Fruit fly (Drosophila melanogaster) whole organism, embryonic: ENCODE results near the gene CG43055.

Source experiments
- Adf1 ChIP-seq: fragments of 200-800 bp; sonication (Bioruptor generic); IDR thresholded peaks from 2 replicates; pipeline ENCODE4 v1.3.6; 2022; ENCODE audit warnings: missing biosample characterization, missing genetic modification characterization
- Awh ChIP-seq: fragments of 200-800 bp; sonication (Bioruptor generic); IDR thresholded peaks from 2 replicates; pipeline ENCODE4, ENCODE4 v1.3.6; 2022; ENCODE audit warnings: missing biosample characterization, missing genetic modification characterization
- B-H1 ChIP-seq: fragments of 200-800 bp; sonication (Bioruptor generic); IDR thresholded peaks from 3 replicates; pipeline ENCODE4 v1.3.6; 2022; ENCODE audit warnings: missing biosample characterization, missing genetic modification characterization
- CG11560 ChIP-seq: fragments of 200-800 bp; sonication (Bioruptor generic); IDR thresholded peaks from 3 replicates; pipeline ENCODE4 v1.3.6; 2022; ENCODE audit warnings: missing biosample characterization, missing genetic modification characterization
- CG11696 ChIP-seq: fragments of 200-800 bp; sonication (Bioruptor generic); IDR thresholded peaks from 2 replicates; pipeline ENCODE4 v1.3.6; 2022; ENCODE audit warnings: missing biosample characterization, missing genetic modification characterization
- CG12236 ChIP-seq: fragments of 200-800 bp; sonication (Bioruptor generic); optimal IDR thresholded peaks from 2 replicates; lab custom pipeline; 2016; ENCODE audit warnings: missing biosample characterization, missing genetic modification characterization
- CG14050 ChIP-seq: fragments of 200-800 bp; sonication (Bioruptor generic); IDR thresholded peaks from 3 replicates; pipeline ENCODE4 v1.3.6; 2022; ENCODE audit warnings: missing biosample characterization, missing genetic modification characterization
- CG15479 ChIP-seq: fragments of 200-800 bp; sonication (Bioruptor generic); optimal IDR thresholded peaks from 3 replicates; lab custom pipeline; 2019; ENCODE audit warnings: missing biosample characterization, mild to moderate bottlenecking, missing genetic modification characterization, moderate library complexity
- CG17361 ChIP-seq: fragments of 200-800 bp; sonication (Bioruptor generic); IDR thresholded peaks from 3 replicates; pipeline ENCODE4 v1.3.6; 2022; ENCODE audit warnings: missing biosample characterization, missing genetic modification characterization
- CG1832 ChIP-seq: fragments of 200-800 bp; sonication (Bioruptor generic); optimal IDR thresholded peaks from 2 replicates; lab custom pipeline; 2017; ENCODE audit warnings: missing biosample characterization, mild to moderate bottlenecking, missing genetic modification characterization, inconsistent platforms
- CG18619 ChIP-seq: fragments of 200-800 bp; sonication (Bioruptor generic); optimal IDR thresholded peaks from 3 replicates; lab custom pipeline; 2017; ENCODE audit warnings: missing biosample characterization, mild to moderate bottlenecking, missing genetic modification characterization
- CG2678 ChIP-seq: fragments of 200-800 bp; sonication (Bioruptor generic); optimal IDR thresholded peaks from 3 replicates; lab custom pipeline; 2019; ENCODE audit warnings: missing biosample characterization, mild to moderate bottlenecking, missing genetic modification characterization, moderate library complexity
- CG32772 ChIP-seq: fragments of 200-800 bp; sonication (Bioruptor generic); IDR thresholded peaks from 2 replicates; pipeline ENCODE4 v1.3.6; 2022; ENCODE audit warnings: missing biosample characterization, missing genetic modification characterization
- CG7745 ChIP-seq: fragments of 200-800 bp; sonication (Bioruptor generic); optimal IDR thresholded peaks from 2 replicates; lab custom pipeline; 2018; ENCODE audit warnings: missing biosample characterization, mild to moderate bottlenecking, missing genetic modification characterization, moderate library complexity
- CG7963 ChIP-seq: fragments of 200-800 bp; sonication (Bioruptor generic); IDR thresholded peaks from 3 replicates; pipeline ENCODE4 v1.3.6; 2022; ENCODE audit warnings: missing biosample characterization, missing genetic modification characterization; ENCODE audit not compliant: partially characterized antibody
- CG8924 ChIP-seq: fragments of 200-800 bp; optimal IDR thresholded peaks from 3 replicates; lab custom pipeline; 2019; ENCODE audit warnings: missing biosample characterization, mild to moderate bottlenecking, missing genetic modification characterization, moderate library complexity
- CG9797 ChIP-seq: fragments of 200-800 bp; sonication (Bioruptor generic); optimal IDR thresholded peaks from 3 replicates; lab custom pipeline; 2018; ENCODE audit warnings: missing biosample characterization, mild to moderate bottlenecking, missing genetic modification characterization
- D ChIP-seq, 2 experiments: fragments of 200-800 bp in 1 of 2; fragments of >200 bp in 1 of 2; sonication (Bioruptor generic) in 1 of 2; optimal IDR thresholded peaks; 2 replicates in 1 of 2; 3 replicates in 1 of 2; lab custom pipeline; 2017; ENCODE audit warnings: mild to moderate bottlenecking in 1 of 2, missing biosample characterization in 1 of 2, missing genetic modification characterization in 1 of 2, missing genetic modification reagents in 1 of 2
- Dek ChIP-seq: fragments of 200-800 bp; sonication (Bioruptor generic); optimal IDR thresholded peaks from 3 replicates; lab custom pipeline; 2019; ENCODE audit warnings: missing biosample characterization, mild to moderate bottlenecking, missing genetic modification characterization, moderate library complexity
- Dll ChIP-seq: fragments of 200-800 bp; sonication (Bioruptor generic); IDR thresholded peaks from 4 replicates; pipeline ENCODE4 v1.3.6; 2022; ENCODE audit warnings: missing biosample characterization, missing genetic modification characterization; ENCODE audit not compliant: partially characterized antibody
- E2f1 ChIP-seq: fragments of 200-800 bp; sonication (Bioruptor generic); IDR thresholded peaks from 2 replicates; pipeline ENCODE4 v1.3.6; 2022; ENCODE audit warnings: missing biosample characterization, missing genetic modification characterization
- Elba2 ChIP-seq: fragments of 200-800 bp; sonication (Bioruptor generic); optimal IDR thresholded peaks from 3 replicates; lab custom pipeline; 2016; ENCODE audit warnings: missing biosample characterization, missing genetic modification characterization
- Kr ChIP-seq: fragments of 200-800 bp; sonication (Bioruptor generic); optimal IDR thresholded peaks from 2 replicates; lab custom pipeline; 2017; ENCODE audit warnings: missing biosample characterization, mild to moderate bottlenecking, missing genetic modification characterization
- NfI ChIP-seq: fragments of 200-800 bp; sonication (Bioruptor generic); optimal IDR thresholded peaks from 3 replicates; lab custom pipeline; 2018; ENCODE audit warnings: missing biosample characterization, mild to moderate bottlenecking, missing genetic modification characterization, moderate library complexity
- Rfx ChIP-seq: fragments of 200-800 bp; sonication (Bioruptor generic); IDR thresholded peaks from 2 replicates; pipeline ENCODE4 v1.3.6; 2022; ENCODE audit warnings: missing biosample characterization, missing genetic modification characterization
- Stat92E ChIP-seq, 3 experiments: fragments of >200 bp in 2 of 3; fragments of 200-800 bp in 1 of 3; sonication (Bioruptor generic) in 1 of 3; optimal IDR thresholded peaks; 2 replicates each; lab custom pipeline; 2017 to 2019; ENCODE audit warnings: missing biosample characterization in 3 of 3, missing genetic modification characterization in 3 of 3, mild to moderate bottlenecking in 1 of 3, moderate library complexity in 1 of 3
- ac ChIP-seq: fragments of 200-800 bp; sonication (Bioruptor generic); optimal IDR thresholded peaks from 3 replicates; lab custom pipeline; 2017; ENCODE audit warnings: missing biosample characterization, mild to moderate bottlenecking, missing genetic modification characterization
- cad ChIP-seq: fragments of >200 bp; optimal IDR thresholded peaks from 2 replicates; lab custom pipeline; 2017; ENCODE audit warnings: missing biosample characterization, missing genetic modification characterization
- crol ChIP-seq: fragments of 200-800 bp; sonication (Bioruptor generic); IDR thresholded peaks from 2 replicates; pipeline ENCODE4 v1.3.6; 2022; ENCODE audit warnings: missing biosample characterization, missing genetic modification characterization
- dm ChIP-seq: fragments of 200-800 bp; sonication (Bioruptor generic); optimal IDR thresholded peaks from 3 replicates; lab custom pipeline; 2016; ENCODE audit warnings: missing biosample characterization, missing genetic modification characterization
- nom ChIP-seq: fragments of 200-800 bp; sonication (Bioruptor generic); optimal IDR thresholded peaks from 2 replicates; lab custom pipeline; 2017; ENCODE audit warnings: missing biosample characterization, missing genetic modification characterization, mild to moderate bottlenecking, moderate library complexity, missing genetic modification reagents
- odd ChIP-seq: fragments of 200-800 bp; sonication (Bioruptor generic); optimal IDR thresholded peaks from 2 replicates; lab custom pipeline; 2017; ENCODE audit warnings: missing biosample characterization, mild to moderate bottlenecking, missing genetic modification characterization
- p53 ChIP-seq: fragments of 200-800 bp; sonication (Bioruptor generic); optimal IDR thresholded peaks from 2 replicates; lab custom pipeline; 2016; ENCODE audit warnings: missing biosample characterization, missing genetic modification characterization
- prd ChIP-seq, 3 experiments: fragments of >200 bp in 2 of 3; fragments of 200-800 bp in 1 of 3; sonication (Bioruptor generic) in 1 of 3; optimal IDR thresholded peaks in 2 of 3; IDR thresholded peaks in 1 of 3; 2 replicates in 2 of 3; 3 replicates in 1 of 3; pipeline versions ENCODE4 v1.3.6 to Lab custom; 2017 to 2022; ENCODE audit warnings: missing biosample characterization in 1 of 3, missing genetic modification characterization in 1 of 3
- salm ChIP-seq: fragments of 200-800 bp; sonication (Bioruptor generic); optimal IDR thresholded peaks from 2 replicates; lab custom pipeline; 2018; ENCODE audit warnings: missing biosample characterization, mild to moderate bottlenecking, missing genetic modification characterization
- so ChIP-seq: fragments of 200-800 bp; sonication (Bioruptor generic); IDR thresholded peaks from 3 replicates; pipeline ENCODE4 v1.3.6; 2022; ENCODE audit warnings: missing biosample characterization, missing genetic modification characterization
- twi ChIP-seq: fragments of 200-800 bp; optimal IDR thresholded peaks from 2 replicates; lab custom pipeline; 2019; ENCODE audit warnings: missing biosample characterization, mild to moderate bottlenecking, missing genetic modification characterization, moderate library complexity
- zen ChIP-seq: fragments of 200-800 bp; sonication (Bioruptor generic); optimal IDR thresholded peaks from 3 replicates; lab custom pipeline; 2018; ENCODE audit warnings: missing biosample characterization, mild to moderate bottlenecking, missing genetic modification characterization, moderate library complexity
- zf30C ChIP-seq: fragments of 200-800 bp; sonication (Bioruptor generic); optimal IDR thresholded peaks from 3 replicates; lab custom pipeline; 2018; ENCODE audit warnings: missing biosample characterization, mild to moderate bottlenecking, missing genetic modification characterization

CG43055 gene

DNA sequence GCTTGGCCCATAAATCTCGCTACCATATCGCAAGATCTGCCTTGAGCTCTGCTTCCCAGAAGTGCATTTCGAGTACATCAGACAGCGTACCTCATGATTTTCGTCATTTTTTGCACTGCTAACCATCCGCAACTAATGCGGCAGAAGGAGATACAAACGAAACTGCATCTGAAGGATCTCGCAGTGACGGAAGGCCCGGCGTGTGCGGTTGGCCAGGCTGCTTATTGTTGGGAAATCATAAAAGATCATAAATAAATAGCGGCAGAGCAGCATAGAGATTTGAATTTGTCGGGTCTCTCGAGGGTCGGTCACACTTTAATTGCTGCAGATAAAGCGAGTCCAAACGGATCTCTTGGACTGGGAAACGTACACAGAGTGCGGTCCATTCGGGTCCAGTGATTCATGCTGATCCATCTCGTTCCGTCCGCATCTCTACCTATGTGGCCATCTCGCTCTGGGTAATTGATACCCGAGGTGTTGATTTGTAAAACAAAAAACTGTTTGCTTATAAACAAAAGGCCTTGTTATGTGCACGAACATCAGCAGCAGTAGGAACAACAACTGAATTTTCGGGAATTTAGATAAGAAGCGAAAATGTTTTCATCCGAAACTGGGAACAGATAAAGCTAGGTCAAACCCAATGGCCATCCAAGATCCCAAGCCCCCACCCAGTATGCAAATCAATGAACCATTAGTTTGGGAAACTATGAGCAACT, 42.2 kb upstream of the CG43055 start (continued):
- TF ChIP-seq CG2678 (no peak), odd (GFP tag; lab: Kevin White, UChicago) (peak; percentile 25), CG8924 (tag; lab: Kevin White, UChicago) (peak; percentile 28), Stat92E (GFP tag; optimal IDR thresholded peaks at IDR 0.05; lab: Kevin White, UChicago) (peak in 1 of 3 experiments; percentile 68), cad (GFP tag; lab: Kevin White, UChicago) (peak; percentile 95), nom (GFP tag; lab: Kevin White, UChicago) (no peak), zen (tag; lab: Kevin White, UChicago) (peak; percentile 93), crol (GFP tag; lab: Robert Waterston, UW) (no peak), CG32772 (GFP tag; lab: Robert Waterston, UW) (no peak), prd (optimal IDR thresholded peaks at IDR 0.05; lab: Kevin White, UChicago) (no peak), prd (GFP tag; IDR thresholded peaks at IDR 0.05; lab: Robert Waterston, UW) (peak; percentile 71; the same call in 2 of the 3 replicates), CG11560 (no peak), NfI (GFP tag; lab: Kevin White, UChicago) (no peak), twi (tag; lab: Kevin White, UChicago) (peak; percentile 59), CG9797 (GFP tag; lab: Kevin White, UChicago) (no peak), Kr (GFP tag; lab: Kevin White, UChicago) (peak; percentile 70), D (optimal IDR thresholded peaks at IDR 0.05; lab: Kevin White, UChicago) (peak; percentile 87), D (GFP tag; optimal IDR thresholded peaks at IDR 0.05; lab: Kevin White, UChicago) (peak; percentile 4), Dll (no peak), Awh (no peak), CG17361 (GFP tag; lab: Robert Waterston, UW) (peak; percentile 27; the same call in 1 of the 3 replicates), CG15479 (GFP tag; lab: Kevin White, UChicago) (peak; percentile 99), Dek (tag; lab: Kevin White, UChicago) (no peak), so (peak; percentile 47; the same call in 1 of the 3 replicates), B-H1 (GFP tag; lab: Robert Waterston, UW) (no peak), dm (GFP tag; lab: Kevin White, UChicago) (no peak), p53 (GFP tag; lab: Kevin White, UChicago) (no peak), CG1832 (no peak), Adf1 (GFP tag; lab: Robert Waterston, UW) (no peak)

DNA sequence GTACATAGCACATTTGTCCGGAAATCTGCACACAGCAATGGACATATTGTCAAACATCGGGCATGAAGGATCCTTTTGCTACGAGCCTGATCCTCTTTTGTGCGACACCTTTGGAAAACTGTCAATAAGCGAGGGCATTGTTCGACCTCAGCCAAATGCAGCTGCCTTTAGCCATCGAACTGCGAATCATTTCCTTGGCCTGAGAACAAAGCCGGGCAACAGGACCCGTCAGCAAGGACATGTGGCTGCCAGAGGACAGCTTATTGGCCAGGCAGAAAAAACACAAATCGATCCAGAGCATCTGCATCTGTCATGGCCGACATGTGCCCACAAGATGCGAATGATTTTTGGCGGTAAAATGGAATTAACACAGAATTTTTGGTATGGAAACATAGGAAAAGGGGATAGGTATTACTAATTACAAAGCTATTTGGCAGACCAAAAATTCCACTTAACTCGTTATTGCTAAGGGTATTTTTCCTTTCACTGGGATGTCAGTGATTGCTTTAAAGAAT, 40.9 kb upstream of the CG43055 start:
- no peak for TF ChIP-seq CG18619 (GFP tag; lab: Kevin White, UChicago)
- no peak for TF ChIP-seq zf30C
- TF ChIP-seq Elba2 (GFP tag; lab: Kevin White, UChicago) = peak; percentile 73
- TF ChIP-seq Rfx (GFP tag; lab: Robert Waterston, UW) = no peak
- TF ChIP-seq CG11696 (GFP tag; lab: Robert Waterston, UW) = no peak
- TF ChIP-seq CG7745 (tag; lab: Kevin White, UChicago) = no peak
- TF ChIP-seq twi (tag; lab: Kevin White, UChicago) = peak; percentile 99
- TF ChIP-seq E2f1 (GFP tag; lab: Robert Waterston, UW) = no peak
- TF ChIP-seq salm (tag; lab: Kevin White, UChicago) = no peak
- no peak for TF ChIP-seq CG12236 (GFP tag; lab: Kevin White, UChicago)
- no peak for TF ChIP-seq CG14050 (GFP tag; lab: Robert Waterston, UW)
- peak; percentile 61 for TF ChIP-seq ac (GFP tag; lab: Kevin White, UChicago)
- no peak for TF ChIP-seq CG7963 (GFP tag; lab: Robert Waterston, UW)
